Fruit fly (Drosophila melanogaster) whole organism, embryonic: ENCODE measurements around the gene CG14410.

Experiments used
- Blimp-1 ChIP-seq: fragments of 200-800 bp; sonication (Bioruptor generic); optimal IDR thresholded peaks from 3 replicates; lab custom pipeline; 2018; ENCODE audit warnings: missing biosample characterization, missing genetic modification characterization, mild to moderate bottlenecking, moderate library complexity, missing genetic modification reagents
- BtbVII ChIP-seq: fragments of 200-800 bp; sonication (Bioruptor generic); optimal IDR thresholded peaks from 3 replicates; lab custom pipeline; 2017; ENCODE audit warnings: missing biosample characterization, mild to moderate bottlenecking, missing genetic modification characterization
- CG10267 ChIP-seq: fragments of 200-800 bp; sonication (Bioruptor generic); optimal IDR thresholded peaks from 2 replicates; lab custom pipeline; 2018; ENCODE audit warnings: missing biosample characterization, mild to moderate bottlenecking, missing genetic modification characterization, moderate library complexity
- CG10321 ChIP-seq: fragments of 200-800 bp; sonication (Bioruptor generic); IDR thresholded peaks from 2 replicates; pipeline ENCODE4 v1.3.6; 2022; ENCODE audit warnings: missing biosample characterization, missing genetic modification characterization
- CG10979 ChIP-seq: fragments of 200-800 bp; sonication (Bioruptor generic); optimal IDR thresholded peaks from 2 replicates; lab custom pipeline; 2018; ENCODE audit warnings: missing biosample characterization, mild to moderate bottlenecking, missing genetic modification characterization, moderate library complexity
- CG13424 ChIP-seq: fragments of 200-800 bp; sonication (Bioruptor generic); optimal IDR thresholded peaks from 2 replicates; lab custom pipeline; 2019; ENCODE audit warnings: missing biosample characterization, mild to moderate bottlenecking, missing genetic modification characterization, moderate library complexity
- CG17612 ChIP-seq: fragments of 200-800 bp; sonication (Bioruptor generic); IDR thresholded peaks from 2 replicates; pipeline ENCODE4 v1.3.6; 2022; ENCODE audit warnings: missing biosample characterization, missing genetic modification characterization
- CG18011 ChIP-seq: fragments of 200-800 bp; sonication (Bioruptor generic); optimal IDR thresholded peaks from 2 replicates; lab custom pipeline; 2017; ENCODE audit warnings: missing biosample characterization, missing genetic modification characterization, mild to moderate bottlenecking, moderate library complexity, missing genotype
- CG18262 ChIP-seq: fragments of 200-800 bp; optimal IDR thresholded peaks from 3 replicates; lab custom pipeline; 2019; ENCODE audit warnings: missing biosample characterization, mild to moderate bottlenecking, missing genetic modification characterization, moderate library complexity
- CG2678 ChIP-seq: fragments of 200-800 bp; sonication (Bioruptor generic); optimal IDR thresholded peaks from 3 replicates; lab custom pipeline; 2019; ENCODE audit warnings: missing biosample characterization, mild to moderate bottlenecking, missing genetic modification characterization, moderate library complexity
- CG30431 ChIP-seq: fragments of 200-800 bp; sonication (Bioruptor generic); optimal IDR thresholded peaks from 2 replicates; lab custom pipeline; 2017; ENCODE audit warnings: missing biosample characterization, missing genetic modification characterization
- CG3407 ChIP-seq: fragments of 200-800 bp; sonication (Bioruptor generic); optimal IDR thresholded peaks from 2 replicates; lab custom pipeline; 2018; ENCODE audit warnings: missing biosample characterization, mild to moderate bottlenecking, missing genetic modification characterization
- CG5180 ChIP-seq: fragments of 200-800 bp; sonication (Bioruptor generic); optimal IDR thresholded peaks from 3 replicates; lab custom pipeline; 2017; ENCODE audit warnings: missing biosample characterization, missing genetic modification characterization, mild to moderate bottlenecking, moderate library complexity, missing genetic modification reagents
- CG6689 ChIP-seq: fragments of 200-800 bp; sonication (Bioruptor generic); IDR thresholded peaks from 2 replicates; pipeline ENCODE4 v1.3.6; 2022; ENCODE audit warnings: missing biosample characterization, missing genetic modification characterization
- CG6854 ChIP-seq: fragments of 200-800 bp; sonication (Bioruptor generic); optimal IDR thresholded peaks from 3 replicates; lab custom pipeline; 2017; ENCODE audit warnings: missing biosample characterization, mild to moderate bottlenecking, missing genetic modification characterization
- CG7839 ChIP-seq: fragments of 200-800 bp; sonication (Bioruptor generic); optimal IDR thresholded peaks from 3 replicates; lab custom pipeline; 2018; ENCODE audit warnings: missing biosample characterization, mild to moderate bottlenecking, missing genetic modification characterization, moderate library complexity
- CG7987 ChIP-seq: fragments of 200-800 bp; sonication (Bioruptor generic); optimal IDR thresholded peaks from 2 replicates; lab custom pipeline; 2018; ENCODE audit warnings: missing biosample characterization, mild to moderate bottlenecking, missing genetic modification characterization, moderate library complexity
- CG9876 ChIP-seq: fragments of 200-800 bp; sonication (Bioruptor generic); optimal IDR thresholded peaks from 2 replicates; lab custom pipeline; 2016; ENCODE audit warnings: missing biosample characterization, missing genetic modification characterization
- Deaf1 ChIP-seq: fragments of 200-800 bp; optimal IDR thresholded peaks from 3 replicates; lab custom pipeline; 2019; ENCODE audit warnings: missing biosample characterization, mild to moderate bottlenecking, missing genetic modification characterization, moderate library complexity
- Doc3 ChIP-seq: fragments of 200-800 bp; sonication (Bioruptor generic); IDR thresholded peaks from 3 replicates; pipeline ENCODE4 v1.3.6; 2022; ENCODE audit warnings: missing biosample characterization, missing genetic modification characterization; ENCODE audit not compliant: partially characterized antibody
- Fer2 ChIP-seq: fragments of 200-800 bp; sonication (Bioruptor generic); optimal IDR thresholded peaks from 2 replicates; lab custom pipeline; 2018; ENCODE audit warnings: missing biosample characterization, mild to moderate bottlenecking, missing genetic modification characterization, moderate library complexity
- GATAe ChIP-seq: fragments of 200-800 bp; sonication (Bioruptor generic); conservative IDR thresholded peaks from 2 replicates; pipeline ENCODE4 v1.3.6; 2022; ENCODE audit warnings: missing biosample characterization, missing genetic modification characterization
- HLHmδ ChIP-seq: fragments of 200-800 bp; sonication (Bioruptor generic); optimal IDR thresholded peaks from 2 replicates; lab custom pipeline; 2018; ENCODE audit warnings: missing biosample characterization, mild to moderate bottlenecking, missing genetic modification characterization, moderate library complexity
- Mes4 ChIP-seq: fragments of 200-800 bp; sonication (Bioruptor generic); optimal IDR thresholded peaks from 2 replicates; lab custom pipeline; 2016; ENCODE audit warnings: missing biosample characterization, missing genetic modification characterization
- Oli ChIP-seq: fragments of 200-800 bp; sonication (Bioruptor generic); optimal IDR thresholded peaks from 2 replicates; lab custom pipeline; 2018; ENCODE audit warnings: missing biosample characterization, mild to moderate bottlenecking, missing genetic modification characterization, moderate library complexity
- Ssrp ChIP-seq: fragments of 200-800 bp; sonication (Bioruptor generic); optimal IDR thresholded peaks from 2 replicates; lab custom pipeline; 2018; ENCODE audit warnings: missing biosample characterization, mild to moderate bottlenecking, missing genetic modification characterization, moderate library complexity
- bsh ChIP-seq, 2 experiments: fragments of 200-800 bp; sonication (Bioruptor generic); optimal IDR thresholded peaks; 2 replicates each; lab custom pipeline; 2017 to 2018; ENCODE audit warnings: mild to moderate bottlenecking in 2 of 2, missing biosample characterization in 2 of 2, missing genetic modification characterization in 2 of 2, moderate library complexity in 1 of 2
- chinmo ChIP-seq: fragments of 200-800 bp; sonication (Bioruptor generic); IDR thresholded peaks from 4 replicates; pipeline ENCODE4 v1.3.6; 2022; ENCODE audit warnings: missing biosample characterization, missing genetic modification characterization; ENCODE audit not compliant: partially characterized antibody
- cwo ChIP-seq: fragments of 200-800 bp; sonication (Bioruptor generic); optimal IDR thresholded peaks from 3 replicates; lab custom pipeline; 2017; ENCODE audit warnings: missing biosample characterization, missing genetic modification characterization, mild to moderate bottlenecking, moderate library complexity, missing genetic modification reagents
- dmrt99B ChIP-seq: fragments of 200-800 bp; sonication (Bioruptor generic); optimal IDR thresholded peaks from 2 replicates; lab custom pipeline; 2018; ENCODE audit warnings: missing biosample characterization, mild to moderate bottlenecking, missing genetic modification characterization, moderate library complexity
- eve ChIP-seq, 2 experiments: fragments of >200 bp; optimal IDR thresholded peaks; 2 replicates each; lab custom pipeline; 2017; ENCODE audit warnings: missing biosample characterization in 2 of 2, missing genetic modification characterization in 2 of 2
- eyg ChIP-seq: fragments of 200-800 bp; sonication (Bioruptor generic); optimal IDR thresholded peaks from 3 replicates; lab custom pipeline; 2016; ENCODE audit warnings: missing biosample characterization, missing genetic modification characterization
- fru ChIP-seq: fragments of >200 bp; optimal IDR thresholded peaks from 2 replicates; lab custom pipeline; 2017
- gcm ChIP-seq: fragments of 200-800 bp; sonication (Bioruptor generic); optimal IDR thresholded peaks from 2 replicates; lab custom pipeline; 2019; ENCODE audit warnings: missing biosample characterization, mild to moderate bottlenecking, missing genetic modification characterization, moderate library complexity
- gem ChIP-seq: fragments of 200-800 bp; sonication (Bioruptor generic); optimal IDR thresholded peaks from 2 replicates; lab custom pipeline; 2019; ENCODE audit warnings: missing biosample characterization, mild to moderate bottlenecking, missing genetic modification characterization, moderate library complexity
- hkb ChIP-seq, 2 experiments: fragments of 200-800 bp in 1 of 2; fragments of >200 bp in 1 of 2; sonication (Bioruptor generic) in 1 of 2; IDR thresholded peaks in 1 of 2; optimal IDR thresholded peaks in 1 of 2; 2 replicates each; pipeline versions ENCODE4 v1.3.6 to Lab custom; 2017 to 2022; ENCODE audit warnings: missing biosample characterization in 1 of 2, missing genetic modification characterization in 1 of 2
- kni ChIP-seq: fragments of 200-800 bp; sonication (Bioruptor generic); optimal IDR thresholded peaks from 3 replicates; lab custom pipeline; 2017; ENCODE audit warnings: mild to moderate bottlenecking, missing biosample characterization, missing genetic modification reagents, missing genetic modification characterization
- lilli ChIP-seq: fragments of 200-800 bp; sonication (Bioruptor generic); optimal IDR thresholded peaks from 3 replicates; lab custom pipeline; 2016; ENCODE audit warnings: missing biosample characterization, missing genetic modification characterization
- lola ChIP-seq, 3 experiments: fragments of >200 bp in 2 of 3; fragments of 200-800 bp in 1 of 3; sonication (Bioruptor generic) in 1 of 3; optimal IDR thresholded peaks; 2 replicates each; lab custom pipeline; 2017 to 2019; ENCODE audit warnings: missing biosample characterization in 3 of 3, missing genetic modification characterization in 3 of 3, mild to moderate bottlenecking in 1 of 3, moderate library complexity in 1 of 3
- luna ChIP-seq: fragments of 200-800 bp; sonication (Bioruptor generic); optimal IDR thresholded peaks from 2 replicates; lab custom pipeline; 2016; ENCODE audit warnings: missing biosample characterization, missing genetic modification characterization
- nmo ChIP-seq: fragments of 200-800 bp; sonication (Bioruptor generic); optimal IDR thresholded peaks from 2 replicates; lab custom pipeline; 2018; ENCODE audit warnings: missing biosample characterization, mild to moderate bottlenecking, missing genetic modification characterization, moderate library complexity
- phol ChIP-seq: fragments of 200-800 bp; sonication (Bioruptor generic); optimal IDR thresholded peaks from 3 replicates; lab custom pipeline; 2018; ENCODE audit warnings: missing biosample characterization, mild to moderate bottlenecking, missing genetic modification characterization, moderate library complexity
- pita ChIP-seq: fragments of 200-800 bp; sonication (Bioruptor generic); optimal IDR thresholded peaks from 2 replicates; lab custom pipeline; 2017; ENCODE audit warnings: missing biosample characterization, mild to moderate bottlenecking, missing genetic modification characterization
- pzg ChIP-seq: fragments of 200-800 bp; sonication (Bioruptor generic); optimal IDR thresholded peaks from 3 replicates; lab custom pipeline; 2018; ENCODE audit warnings: missing biosample characterization, mild to moderate bottlenecking, missing genetic modification characterization, moderate library complexity
- repo ChIP-seq: fragments of 200-800 bp; sonication (Bioruptor generic); optimal IDR thresholded peaks from 2 replicates; lab custom pipeline; 2016; ENCODE audit warnings: missing biosample characterization, missing genetic modification characterization
- seq ChIP-seq: fragments of 200-800 bp; sonication (Bioruptor generic); IDR thresholded peaks from 2 replicates; pipeline ENCODE4 v1.3.6; 2022; ENCODE audit warnings: missing biosample characterization, missing genetic modification characterization
- sr ChIP-seq: fragments of 200-800 bp; sonication (Bioruptor generic); IDR thresholded peaks from 3 replicates; pipeline ENCODE4 v1.3.6; 2022; ENCODE audit warnings: missing biosample characterization, missing genetic modification characterization
- toy ChIP-seq: fragments of 200-800 bp; sonication (Bioruptor generic); IDR thresholded peaks from 2 replicates; pipeline ENCODE4 v1.3.6; 2022; ENCODE audit warnings: missing biosample characterization, missing genetic modification characterization

Gene CG14410

dm6 chrX:14846116-14846614 lies 9.6 kb downstream of the CG14410 start (continued):
- peak; percentile 6 for TF ChIP-seq Ssrp
- no peak for TF ChIP-seq cwo (GFP tag; lab: Kevin White, UChicago)
- peak; percentile 13 for TF ChIP-seq Oli
- peak; percentile 54 for TF ChIP-seq Blimp-1 (GFP tag; lab: Kevin White, UChicago)
- peak; percentile 38 for TF ChIP-seq CG13424
- TF ChIP-seq bsh (GFP tag; optimal IDR thresholded peaks at IDR 0.05; lab: Kevin White, UChicago), result peak in 1 of 2 experiments; percentile 59
- no peak for TF ChIP-seq sr
- TF ChIP-seq repo (GFP tag; lab: Kevin White, UChicago), result no peak
- TF ChIP-seq CG7839 (tag; lab: Kevin White, UChicago), result peak; percentile 29
- peak; percentile 20 for TF ChIP-seq CG18262 (tag; lab: Kevin White, UChicago)
- TF ChIP-seq CG2678 (tag; lab: Kevin White, UChicago), result peak; percentile 53
- TF ChIP-seq gcm (GFP tag; lab: Kevin White, UChicago), result no peak
- no peak for TF ChIP-seq CG6689
- no peak for TF ChIP-seq GATAe (GFP tag; lab: Robert Waterston, UW)
- TF ChIP-seq toy (GFP tag; lab: Robert Waterston, UW), result no peak
- no peak for TF ChIP-seq Mes4 (GFP tag; lab: Kevin White, UChicago)
- TF ChIP-seq kni (GFP tag; lab: Kevin White, UChicago), result peak; percentile 45
- no peak for TF ChIP-seq CG3407 (GFP tag; lab: Kevin White, UChicago)
- no peak for TF ChIP-seq Doc3 (GFP tag; lab: Robert Waterston, UW)
- TF ChIP-seq nmo (GFP tag; lab: Kevin White, UChicago), result peak; percentile 39
- TF ChIP-seq CG10267 (tag; lab: Kevin White, UChicago), result peak; percentile 36
- TF ChIP-seq hkb (optimal IDR thresholded peaks at IDR 0.05; lab: Kevin White, UChicago), result no peak
- TF ChIP-seq hkb (GFP tag; IDR thresholded peaks at IDR 0.05; lab: Robert Waterston, UW), result no peak
- no peak for TF ChIP-seq eyg (GFP tag; lab: Kevin White, UChicago)
- TF ChIP-seq CG10979 (tag; lab: Kevin White, UChicago), result peak; percentile 68
- TF ChIP-seq pzg (GFP tag; lab: Kevin White, UChicago), result no peak
- peak in 1 of 3 experiments; percentile 61 for TF ChIP-seq lola (GFP tag; optimal IDR thresholded peaks at IDR 0.05; lab: Kevin White, UChicago)
- peak; percentile 58 for TF ChIP-seq gem
- TF ChIP-seq chinmo (GFP tag; lab: Robert Waterston, UW), result 0 out of 4 replicates have a peak, but pooled peaks have one; percentile 60
- peak; percentile 52 for TF ChIP-seq Deaf1
- no peak for TF ChIP-seq BtbVII (GFP tag; lab: Kevin White, UChicago)

dm6 chrX:14848755-14849354 lies 12.3 kb downstream of the CG14410 start, which contains the start of gene CG9522:
CG9522 (minus strand) TSS chrX:14848808.
- TF ChIP-seq fru (lab: Kevin White, UChicago) (no peak), phol (peak; percentile 71), CG6689 (peak; percentile 66), CG7987 (GFP tag; lab: Kevin White, UChicago) (no peak), CG30431 (peak; percentile 32), CG10321 (GFP tag; lab: Robert Waterston, UW) (no peak), CG9876 (GFP tag; lab: Kevin White, UChicago) (no peak), seq (GFP tag; lab: Robert Waterston, UW) (peak; percentile 53; the same call in 1 of the 2 replicates), luna (no peak), Fer2 (tag; lab: Kevin White, UChicago) (peak; percentile 25), CG10979 (tag; lab: Kevin White, UChicago) (peak; percentile 85), eve (GFP tag; optimal IDR thresholded peaks at IDR 0.05; lab: Kevin White, UChicago) (peak in 1 of 2 experiments; percentile 72), CG17612 (GFP tag; lab: Robert Waterston, UW) (peak; percentile 50; the same call in 1 of the 2 replicates), CG5180 (GFP tag; lab: Kevin White, UChicago) (peak; percentile 23), lilli (GFP tag; lab: Kevin White, UChicago) (peak; percentile 64), CG6854 (peak; percentile 55), pita (GFP tag; lab: Kevin White, UChicago) (no peak), CG18011 (peak; percentile 8), dmrt99B (tag; lab: Kevin White, UChicago) (peak; percentile 69), HLHmδ (no peak)
